ENCODE assay signal across 4 fruit fly cellular contexts in genomic region chr3R:7024574-7024973, dm6.
TF ChIP-seq lines count a peak whose summit lies in the region.

No protein-coding gene starts in this region.

- no peak for TF ChIP-seq CTCF in whole organism, embryonic (GFP tag; optimal IDR thresholded peaks at IDR 0.05; lab: Kevin White, UChicago)

TF ChIP-seq in whole organism, embryonic, 481 proteins besides CTCF, POLR2A, EP300 and RAD21:
- TF ChIP-seq Dbx (GFP tag; IDR thresholded peaks at IDR 0.05; lab: Robert Waterston, UW) (no peak), bsh (GFP tag; optimal IDR thresholded peaks at IDR 0.05; lab: Kevin White, UChicago) (peak in 1 of 2 experiments; percentile 88), pzg (GFP tag; optimal IDR thresholded peaks at IDR 0.05; lab: Kevin White, UChicago) (no peak), sens (GFP tag; lab: Kevin White, UChicago) (peak; percentile 72), Max (GFP tag; optimal IDR thresholded peaks at IDR 0.05; lab: Kevin White, UChicago) (no peak), YL-1 (GFP tag; optimal IDR thresholded peaks at IDR 0.05; lab: Kevin White, UChicago) (no peak), chm (GFP tag; IDR thresholded peaks at IDR 0.05; lab: Robert Waterston, UW) (no peak), CG17328 (GFP tag; IDR thresholded peaks at IDR 0.05; lab: Robert Waterston, UW) (0 out of 2 replicates have a peak, but pooled peaks have one; percentile 29), Ets65A (GFP tag; lab: Kevin White, UChicago) (peak; percentile 64), gem (tag; optimal IDR thresholded peaks at IDR 0.05; lab: Kevin White, UChicago) (peak; percentile 21), grn (GFP tag; optimal IDR thresholded peaks at IDR 0.05; lab: Kevin White, UChicago) (no peak), lbe (GFP tag; optimal IDR thresholded peaks at IDR 0.05; lab: Kevin White, UChicago) (peak; percentile 60)

TF ChIP-seq in whole organism, prepupa, 60 proteins besides CTCF, POLR2A, EP300 and RAD21 (continues in another document):
- TF ChIP-seq CG34406 (GFP tag; optimal IDR thresholded peaks at IDR 0.05; lab: Kevin White, UChicago) (peak; percentile 71), CG31627 (GFP tag; optimal IDR thresholded peaks at IDR 0.05; lab: Kevin White, UChicago) (peak; percentile 82), CG6163 (GFP tag; IDR thresholded peaks at IDR 0.05; lab: Robert Waterston, UW) (peak; percentile 77), CG11762 (GFP tag; optimal IDR thresholded peaks at IDR 0.05; lab: Kevin White, UChicago; ENCODE audit: insufficient read depth) (no peak), CG11902 (GFP tag; optimal IDR thresholded peaks at IDR 0.05; lab: Kevin White, UChicago) (no peak), CG10631 (GFP tag; optimal IDR thresholded peaks at IDR 0.05; lab: Kevin White, UChicago) (peak; percentile 92), Met (GFP tag; optimal IDR thresholded peaks at IDR 0.05; lab: Kevin White, UChicago) (peak; percentile 84), ss (GFP tag; optimal IDR thresholded peaks at IDR 0.05; lab: Kevin White, UChicago) (peak; percentile 78 to 87), lz (GFP tag; optimal IDR thresholded peaks at IDR 0.05; lab: Kevin White, UChicago) (peak; percentile 82), CG1621 (tag; optimal IDR thresholded peaks at IDR 0.05; lab: Kevin White, UChicago) (peak; percentile 87), CG15336 (GFP tag; IDR thresholded peaks at IDR 0.05; lab: Robert Waterston, UW) (no peak), CG16779 (tag; optimal IDR thresholded peaks at IDR 0.05; lab: Kevin White, UChicago) (peak; percentile 28), svp (GFP tag; lab: Kevin White, UChicago) (peak; percentile 73), CG7368 (GFP tag; optimal IDR thresholded peaks at IDR 0.05; lab: Kevin White, UChicago) (peak; percentile 13), Gug (GFP tag; IDR thresholded peaks at IDR 0.05; lab: Robert Waterston, UW) (no peak; the same call in none of the 2 replicates), fd59A (GFP tag; optimal IDR thresholded peaks at IDR 0.05; lab: Kevin White, UChicago) (peak; percentile 86), vri (GFP tag; optimal IDR thresholded peaks at IDR 0.05; lab: Kevin White, UChicago) (peak; percentile 79), achi (GFP tag; optimal IDR thresholded peaks at IDR 0.05; lab: Kevin White, UChicago) (peak; percentile 84), dac (GFP tag; optimal IDR thresholded peaks at IDR 0.05; lab: Kevin White, UChicago) (peak; percentile 15), Eip78C (GFP tag; lab: Kevin White, UChicago) (peak; percentile 96), Sox102F (GFP tag; optimal IDR thresholded peaks at IDR 0.05; lab: Kevin White, UChicago) (peak; percentile 81), Lpt (GFP tag; optimal IDR thresholded peaks at IDR 0.05; lab: Kevin White, UChicago) (peak; percentile 73), Eip75B (GFP tag; optimal IDR thresholded peaks at IDR 0.05; lab: Kevin White, UChicago) (peak; percentile 87), eg (GFP tag; IDR thresholded peaks at IDR 0.05; lab: Robert Waterston, UW) (no peak), CG6276 (GFP tag; optimal IDR thresholded peaks at IDR 0.05; lab: Kevin White, UChicago) (no peak), fkh (GFP tag; optimal IDR thresholded peaks at IDR 0.05; lab: Kevin White, UChicago) (no peak), Smox (GFP tag; optimal IDR thresholded peaks at IDR 0.05; lab: Kevin White, UChicago) (peak; percentile 82)

TF ChIP-seq in whole organism, pupa, 21 proteins besides CTCF, POLR2A, EP300 and RAD21:
- TF ChIP-seq rn (GFP tag; IDR thresholded peaks at IDR 0.05; lab: Robert Waterston, UW): no peak
- no peak for TF ChIP-seq EcR (GFP tag; optimal IDR thresholded peaks at IDR 0.05; lab: Kevin White, UChicago)
- peak; percentile 87 for TF ChIP-seq CG15710 (tag; optimal IDR thresholded peaks at IDR 0.05; lab: Kevin White, UChicago)
- peak; percentile 64 for TF ChIP-seq CG8159 (tag; optimal IDR thresholded peaks at IDR 0.05; lab: Kevin White, UChicago)
- no peak for TF ChIP-seq CG10348 (GFP tag; IDR thresholded peaks at IDR 0.05; lab: Robert Waterston, UW)
- peak; percentile 20; the same call in 1 of the 3 replicates for TF ChIP-seq CG4496 (GFP tag; IDR thresholded peaks at IDR 0.05; lab: Robert Waterston, UW)
- TF ChIP-seq CG32121 (GFP tag; IDR thresholded peaks at IDR 0.05; lab: Robert Waterston, UW): no peak
- peak; percentile 87 for TF ChIP-seq CG34367 (tag; optimal IDR thresholded peaks at IDR 0.05; lab: Kevin White, UChicago)
- TF ChIP-seq gl (tag; optimal IDR thresholded peaks at IDR 0.05; lab: Kevin White, UChicago): no peak
- TF ChIP-seq CG13204 (GFP tag; optimal IDR thresholded peaks at IDR 0.05; lab: Kevin White, UChicago): peak; percentile 61
- TF ChIP-seq Pif1B (GFP tag; optimal IDR thresholded peaks at IDR 0.05; lab: Kevin White, UChicago): peak; percentile 81
- no peak for TF ChIP-seq Ets98B (GFP tag; IDR thresholded peaks at IDR 0.05; lab: Robert Waterston, UW)
- TF ChIP-seq CG14655 (GFP tag; optimal IDR thresholded peaks at IDR 0.05; lab: Kevin White, UChicago): peak; percentile 89
- TF ChIP-seq CG9948 (tag; optimal IDR thresholded peaks at IDR 0.05; lab: Kevin White, UChicago): peak; percentile 78
- TF ChIP-seq Pif1A (GFP tag; optimal IDR thresholded peaks at IDR 0.05; lab: Kevin White, UChicago): peak; percentile 78
- peak; percentile 23 for TF ChIP-seq D1 (tag; optimal IDR thresholded peaks at IDR 0.05; lab: Kevin White, UChicago)
- no peak for TF ChIP-seq Snoo (tag; optimal IDR thresholded peaks at IDR 0.05; lab: Kevin White, UChicago)
- TF ChIP-seq fd96Ca (GFP tag; IDR thresholded peaks at IDR 0.05; lab: Robert Waterston, UW): 0 out of 3 replicates have a peak, but pooled peaks have one; percentile 50
- no peak for TF ChIP-seq CG12605 (GFP tag; IDR thresholded peaks at IDR 0.05; lab: Robert Waterston, UW)
- TF ChIP-seq CG17806 (tag; optimal IDR thresholded peaks at IDR 0.05; lab: Kevin White, UChicago): peak; percentile 59
- TF ChIP-seq CG8301 (tag; optimal IDR thresholded peaks at IDR 0.05; lab: Kevin White, UChicago): peak; percentile 34

TF ChIP-seq in whole organism, wandering third instar larva, 38 proteins besides CTCF, POLR2A, EP300 and RAD21:
- TF ChIP-seq N (GFP tag; optimal IDR thresholded peaks at IDR 0.05; lab: Kevin White, UChicago): no peak
- peak; percentile 44 for TF ChIP-seq brk (GFP tag; optimal IDR thresholded peaks at IDR 0.05; lab: Kevin White, UChicago)
- no peak for TF ChIP-seq Rel (GFP tag; optimal IDR thresholded peaks at IDR 0.05; lab: Kevin White, UChicago)
- TF ChIP-seq Rel (tag; optimal IDR thresholded peaks at IDR 0.05; lab: Kevin White, UChicago): no peak
- peak; percentile 79 for TF ChIP-seq fru (GFP tag; optimal IDR thresholded peaks at IDR 0.05; lab: Kevin White, UChicago)
- TF ChIP-seq lola (GFP tag; optimal IDR thresholded peaks at IDR 0.05; lab: Kevin White, UChicago): no peak
- peak; percentile 2 for TF ChIP-seq dsf (GFP tag; optimal IDR thresholded peaks at IDR 0.05; lab: Kevin White, UChicago; ENCODE audit: borderline replicate concordance)
- peak; percentile 79 for TF ChIP-seq Sp1 (GFP tag; optimal IDR thresholded peaks at IDR 0.05; lab: Kevin White, UChicago)
- TF ChIP-seq woc (GFP tag; optimal IDR thresholded peaks at IDR 0.05; lab: Kevin White, UChicago): peak; percentile 71
- peak; percentile 83 for TF ChIP-seq br (GFP tag; optimal IDR thresholded peaks at IDR 0.05; lab: Kevin White, UChicago)
- TF ChIP-seq Hr78 (GFP tag; optimal IDR thresholded peaks at IDR 0.05; lab: Kevin White, UChicago): no peak
- peak; percentile 79 for TF ChIP-seq h (GFP tag; optimal IDR thresholded peaks at IDR 0.05; lab: Kevin White, UChicago)
- TF ChIP-seq OdsH (GFP tag; optimal IDR thresholded peaks at IDR 0.05; lab: Kevin White, UChicago): peak; percentile 78
- TF ChIP-seq jim (GFP tag; optimal IDR thresholded peaks at IDR 0.05; lab: Kevin White, UChicago): no peak
- TF ChIP-seq dmrt93B (GFP tag; optimal IDR thresholded peaks at IDR 0.05; lab: Kevin White, UChicago): peak; percentile 12
- peak in 1 of 2 experiments; percentile 73 for TF ChIP-seq foxo (GFP tag; optimal IDR thresholded peaks at IDR 0.05; lab: Kevin White, UChicago)
- no peak for TF ChIP-seq Dif (GFP tag; optimal IDR thresholded peaks at IDR 0.05; lab: Kevin White, UChicago; ENCODE audit: partially characterized antibody)
- TF ChIP-seq HLH106 (tag; optimal IDR thresholded peaks at IDR 0.05; lab: Kevin White, UChicago): peak; percentile 46
- no peak for TF ChIP-seq sage (GFP tag; optimal IDR thresholded peaks at IDR 0.05; lab: Kevin White, UChicago)
- TF ChIP-seq Vsx2 (GFP tag; optimal IDR thresholded peaks at IDR 0.05; lab: Kevin White, UChicago; ENCODE audit: partially characterized antibody): no peak
- no peak for TF ChIP-seq pan (optimal IDR thresholded peaks at IDR 0.05; lab: Kevin White, UChicago)
- no peak for TF ChIP-seq GATAd (GFP tag; optimal IDR thresholded peaks at IDR 0.05; lab: Kevin White, UChicago)
- no peak for TF ChIP-seq dl (GFP tag; optimal IDR thresholded peaks at IDR 0.05; lab: Kevin White, UChicago; ENCODE audit: insufficient read depth in 1 of 2, partially characterized antibody in 2 of 2)
- peak; percentile 84 for TF ChIP-seq ey (GFP tag; optimal IDR thresholded peaks at IDR 0.05; lab: Kevin White, UChicago)
- TF ChIP-seq Dfd (GFP tag; optimal IDR thresholded peaks at IDR 0.05; lab: Kevin White, UChicago): no peak
- TF ChIP-seq usp (GFP tag; optimal IDR thresholded peaks at IDR 0.05; lab: Kevin White, UChicago): no peak
- TF ChIP-seq Hr83 (GFP tag; optimal IDR thresholded peaks at IDR 0.05; lab: Kevin White, UChicago; ENCODE audit: poor library complexity, severe bottlenecking): no peak
- TF ChIP-seq CrebA (GFP tag; optimal IDR thresholded peaks at IDR 0.05; lab: Kevin White, UChicago; ENCODE audit: borderline replicate concordance): peak; percentile 16
- no peak for TF ChIP-seq sv (GFP tag; optimal IDR thresholded peaks at IDR 0.05; lab: Kevin White, UChicago)
- TF ChIP-seq Jra (GFP tag; optimal IDR thresholded peaks at IDR 0.05; lab: Kevin White, UChicago): peak; percentile 49
- peak; percentile 50 for TF ChIP-seq psq (GFP tag; optimal IDR thresholded peaks at IDR 0.05; lab: Kevin White, UChicago)
- TF ChIP-seq CG32264 (GFP tag; optimal IDR thresholded peaks at IDR 0.05; lab: Kevin White, UChicago): peak; percentile 49
- TF ChIP-seq tai (GFP tag; optimal IDR thresholded peaks at IDR 0.05; lab: Kevin White, UChicago): peak; percentile 2
- TF ChIP-seq rgr (GFP tag; optimal IDR thresholded peaks at IDR 0.05; lab: Kevin White, UChicago): peak; percentile 79
- TF ChIP-seq Hnf4 (GFP tag; optimal IDR thresholded peaks at IDR 0.05; lab: Kevin White, UChicago): peak; percentile 81
- peak; percentile 13 for TF ChIP-seq CG9705 (GFP tag; optimal IDR thresholded peaks at IDR 0.05; lab: Kevin White, UChicago)
- TF ChIP-seq Mio (GFP tag; optimal IDR thresholded peaks at IDR 0.05; lab: Kevin White, UChicago): no peak
- TF ChIP-seq Myc (optimal IDR thresholded peaks at IDR 0.05; lab: Kevin White, UChicago): no peak
- no peak for TF ChIP-seq Abd-B (GFP tag; optimal IDR thresholded peaks at IDR 0.05; lab: Kevin White, UChicago)

Comparison
In these comparisons a context has a peak if more than half of its experiments do, and no peak if none do; other contexts are left out.
1. Of the 7 proteins assayed by ChIP-seq in both whole organism, embryonic and whole organism, prepupa: peak only in whole organism, embryonic: none; only in whole organism, prepupa: CG16779, Hr39, Lpt and Sox102F; in both: none; in neither: 3.